Worm (Caenorhabditis elegans) whole organism, L2 larva: ENCODE results near the gene dhs-5.

Experiments used
- dmd-4 ChIP-seq: sonication (generic microtip); optimal IDR thresholded peaks from 2 replicates; lab custom pipeline; 2017; ENCODE audit warnings: missing biosample characterization, missing genetic modification characterization
- lin-11 ChIP-seq: fragments of 150-350 bp; sonication (generic microtip); optimal IDR thresholded peaks from 2 replicates; lab custom pipeline; 2014; ENCODE audit warnings: missing biosample characterization, missing genetic modification characterization, inconsistent platforms, mixed read lengths
- lsy-2 ChIP-seq, 2 experiments: fragments of 150-350 bp in 1 of 2; sonication (generic microtip) in 1 of 2; optimal IDR thresholded peaks; 2 replicates each; lab custom pipeline; 2014 to 2017; ENCODE audit warnings: missing biosample characterization in 2 of 2, missing genetic modification characterization in 2 of 2
- mdl-1 ChIP-seq, 2 experiments: fragments of 150-350 bp in 1 of 2; sonication (generic microtip) in 1 of 2; optimal IDR thresholded peaks; 2 replicates each; lab custom pipeline; 2017; ENCODE audit warnings: missing biosample characterization in 2 of 2, missing genetic modification characterization in 2 of 2
- nhr-12 ChIP-seq: fragments of 150-350 bp; optimal IDR thresholded peaks from 2 replicates; lab custom pipeline; 2014; ENCODE audit warnings: missing biosample characterization, missing genetic modification characterization
- nhr-23 ChIP-seq: fragments of 150-350 bp; optimal IDR thresholded peaks from 2 replicates; lab custom pipeline; 2014; ENCODE audit warnings: missing biosample characterization, missing genetic modification reagents, missing genetic modification characterization
- nhr-25 ChIP-seq: fragments of 150-350 bp; sonication (generic microtip); optimal IDR thresholded peaks from 3 replicates; lab custom pipeline; 2014; ENCODE audit warnings: missing biosample characterization, missing genetic modification characterization
- nhr-6 ChIP-seq: fragments of 150-350 bp; optimal IDR thresholded peaks from 2 replicates; lab custom pipeline; 2014; ENCODE audit warnings: missing biosample characterization, missing genetic modification characterization
- nhr-77 ChIP-seq: fragments of 150-350 bp; optimal IDR thresholded peaks from 2 replicates; lab custom pipeline; 2014; ENCODE audit warnings: missing biosample characterization, missing genetic modification characterization
- snpc-4 ChIP-seq: fragments of 150-350 bp; optimal IDR thresholded peaks from 2 replicates; lab custom pipeline; 2014; ENCODE audit warnings: missing biosample characterization, missing genetic modification characterization
- unc-39 ChIP-seq: fragments of 150-350 bp; optimal IDR thresholded peaks from 2 replicates; lab custom pipeline; 2014; ENCODE audit warnings: missing biosample characterization, missing genetic modification characterization
- ztf-11 ChIP-seq: sonication (generic microtip); optimal IDR thresholded peaks from 2 replicates; lab custom pipeline; 2017; ENCODE audit warnings: missing biosample characterization, missing genetic modification characterization

DNA sequence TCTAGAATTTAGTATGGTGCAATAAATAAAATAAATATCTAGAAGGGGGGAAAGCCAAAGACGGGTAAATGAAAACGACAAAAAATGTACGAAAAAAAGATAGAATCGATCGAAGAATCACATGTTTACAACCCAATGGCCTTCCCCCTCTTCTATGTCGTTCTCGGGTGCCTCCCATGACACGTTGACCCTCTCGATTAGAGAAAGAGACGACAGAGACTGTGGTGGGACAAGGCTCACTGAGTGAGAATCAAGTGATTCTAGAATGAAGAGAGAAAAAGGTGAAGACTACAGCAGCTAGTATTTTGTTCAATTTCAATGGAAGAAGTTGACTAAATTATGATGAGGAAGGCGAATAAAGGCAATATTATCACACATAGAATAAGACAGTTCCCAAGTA, 27.6 kb upstream of the dhs-5 start:
- no peak for TF ChIP-seq nhr-77 (tag; lab: Kevin White, UChicago)
- TF ChIP-seq ztf-11, result no peak
- no peak for TF ChIP-seq nhr-12 (tag; lab: Kevin White, UChicago)
- TF ChIP-seq lin-11 (tag; lab: Kevin White, UChicago), result no peak
- no peak for TF ChIP-seq dmd-4 (tag; lab: Kevin White, UChicago)
- no peak for TF ChIP-seq unc-39 (tag; lab: Kevin White, UChicago)
- TF ChIP-seq lsy-2 (tag; optimal IDR thresholded peaks at IDR 0.05; lab: Kevin White, UChicago), result peak in 1 of 2 experiments; percentile 71
- no peak for TF ChIP-seq nhr-6 (tag; lab: Kevin White, UChicago)
- TF ChIP-seq snpc-4, result no peak
- TF ChIP-seq nhr-25 (tag; lab: Kevin White, UChicago), result peak; percentile 69
- TF ChIP-seq mdl-1 (tag; optimal IDR thresholded peaks at IDR 0.05; lab: Kevin White, UChicago), result no peak
- TF ChIP-seq nhr-23, result no peak
